Worm (Caenorhabditis elegans): ENCODE results near the gene tra-4.

The tra-4 gene

DNA sequence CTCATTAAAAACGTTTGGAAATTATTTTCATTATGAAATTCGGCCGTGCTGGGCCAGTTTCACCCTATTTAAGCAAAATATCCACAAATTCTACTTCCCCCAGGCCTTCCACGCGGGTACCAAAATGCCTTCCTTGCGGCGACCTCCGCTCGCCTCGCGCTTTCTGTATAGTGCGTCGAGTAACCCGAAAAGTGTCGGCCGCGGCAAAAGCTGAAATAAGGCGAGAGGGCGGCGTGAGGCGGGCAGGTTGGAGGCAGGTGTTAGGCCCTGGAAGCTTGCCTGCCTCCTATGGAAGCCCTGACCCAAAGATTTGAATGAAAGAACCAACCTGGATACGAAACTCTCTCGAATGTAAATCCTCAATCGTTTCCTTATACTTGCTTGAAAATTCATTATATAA lies 31.1 kb downstream of the tra-4 start:
- no peak for TF ChIP-seq egl-18 (GFP tag; IDR thresholded peaks at IDR 0.05)
- TF ChIP-seq snpc-4 (GFP tag; optimal IDR thresholded peaks at IDR 0.05): no peak
- TF ChIP-seq snpc-4 (tag; optimal IDR thresholded peaks at IDR 0.05): no peak
- no peak for TF ChIP-seq ztf-3 (GFP tag; optimal IDR thresholded peaks at IDR 0.05)
- peak; percentile 43; the same call in 1 of the 2 replicates for TF ChIP-seq egrh-3 (GFP tag; IDR thresholded peaks at IDR 0.05)
- TF ChIP-seq zfh-2 (GFP tag; conservative IDR thresholded peaks at IDR 0.05): peak; percentile 77
- no peak for TF ChIP-seq madf-3 (GFP tag; IDR thresholded peaks at IDR 0.05)
- no peak for TF ChIP-seq lir-1 (GFP tag; conservative IDR thresholded peaks at IDR 0.05)
- TF ChIP-seq ccch-3 (GFP tag; optimal IDR thresholded peaks at IDR 0.05): no peak
- no peak for TF ChIP-seq T07F8.4 (tag; optimal IDR thresholded peaks at IDR 0.05)

DNA sequence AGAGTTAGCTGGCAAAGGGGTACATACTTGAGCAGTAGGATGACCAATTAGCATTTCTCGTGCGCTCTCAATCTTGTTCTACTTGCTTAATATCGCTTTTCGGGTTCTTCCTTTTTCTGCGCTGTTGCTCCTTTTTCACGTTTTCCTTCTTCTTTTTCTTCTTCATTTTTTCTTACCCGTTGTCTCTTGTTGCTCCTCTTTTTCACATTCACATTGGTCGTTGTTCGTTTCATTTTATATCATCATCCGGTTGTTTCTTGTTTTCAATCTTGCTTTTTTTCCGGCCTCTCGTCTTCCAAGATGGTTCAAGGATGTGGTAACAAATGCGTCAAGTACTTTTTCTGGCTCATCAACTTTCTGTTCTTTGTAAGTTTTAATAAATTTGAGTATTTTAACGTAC lies 37.3 kb downstream of the tra-4 start, which contains the start of gene tsp-6:
Gene tsp-6 (plus strand): TSS at position 301 of the 400 bp plus-strand sequence.
- TF ChIP-seq aptf-3 (GFP tag; IDR thresholded peaks at IDR 0.05) (no peak), Y53G8AR.9 (GFP tag; conservative IDR thresholded peaks at IDR 0.05) (no peak), sdz-38 (tag; optimal IDR thresholded peaks at IDR 0.05) (no peak), madf-10 (tag; optimal IDR thresholded peaks at IDR 0.05) (no peak), nfya-1 (tag; optimal IDR thresholded peaks at IDR 0.05; ENCODE audit: borderline replicate concordance, insufficient read depth) (no peak), zfh-2 (GFP tag; conservative IDR thresholded peaks at IDR 0.05) (no peak), pha-4 (tag; optimal IDR thresholded peaks at IDR 0.05) (no peak), ztf-25 (GFP tag; IDR thresholded peaks at IDR 0.05) (no peak), die-1 (tag; optimal IDR thresholded peaks at IDR 0.05) (no peak), mcd-1 (GFP tag; IDR thresholded peaks at IDR 0.05) (no peak), bed-1 (GFP tag; IDR thresholded peaks at IDR 0.05) (no peak), gei-17 (GFP tag; optimal IDR thresholded peaks at IDR 0.05) (no peak), ekl-4 (GFP tag; IDR thresholded peaks at IDR 0.05) (no peak), hmg-1.2 (GFP tag; IDR thresholded peaks at IDR 0.05) (no peak), ztf-26 (tag; optimal IDR thresholded peaks at IDR 0.05) (no peak), unc-62 (GFP tag; optimal IDR thresholded peaks at IDR 0.05) (no peak)

DNA sequence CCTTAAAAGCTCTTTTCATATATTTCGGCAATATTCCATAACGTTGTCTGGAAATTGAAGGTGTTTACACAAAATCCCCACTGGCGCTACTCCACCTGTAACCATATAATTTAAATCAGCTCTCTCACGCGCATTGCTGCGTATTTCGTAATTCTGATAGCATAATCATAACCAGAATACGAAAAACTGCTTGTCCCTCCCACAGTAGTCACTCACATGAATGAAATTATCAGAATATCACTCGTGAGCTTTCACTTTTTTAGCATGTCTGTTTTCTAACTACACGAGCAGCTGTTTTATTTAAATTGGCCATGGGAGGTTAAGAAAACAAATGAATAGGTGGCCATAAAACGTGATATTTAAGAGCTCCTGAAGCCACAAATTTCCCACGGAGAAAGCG lies 37.7 kb downstream of the tra-4 start:
- no peak for TF ChIP-seq F22D6.2 (tag; optimal IDR thresholded peaks at IDR 0.05)
- TF ChIP-seq atf-7 (tag; optimal IDR thresholded peaks at IDR 0.05): no peak
- no peak for TF ChIP-seq F10E7.11 (tag; optimal IDR thresholded peaks at IDR 0.05)
- TF ChIP-seq unc-62 (GFP tag; optimal IDR thresholded peaks at IDR 0.05): no peak
- no peak for TF ChIP-seq nfyb-1 (GFP tag; IDR thresholded peaks at IDR 0.05)
- TF ChIP-seq attf-6 (GFP tag; IDR thresholded peaks at IDR 0.05): no peak
- TF ChIP-seq ztf-22 (GFP tag; optimal IDR thresholded peaks at IDR 0.05): no peak
- TF ChIP-seq hrde-1 (tag; optimal IDR thresholded peaks at IDR 0.05; ENCODE audit: borderline replicate concordance): no peak
- no peak for TF ChIP-seq bed-2 (GFP tag; IDR thresholded peaks at IDR 0.05)
- no peak for TF ChIP-seq ceh-58 (GFP tag; IDR thresholded peaks at IDR 0.05)
- TF ChIP-seq F23B12.7 (tag; optimal IDR thresholded peaks at IDR 0.05; ENCODE audit: insufficient read depth): no peak
- TF ChIP-seq ceh-79 (tag; optimal IDR thresholded peaks at IDR 0.05): no peak
- TF ChIP-seq sptf-2 (GFP tag; optimal IDR thresholded peaks at IDR 0.05): no peak

All from whole organism, young adult.